Worm (Caenorhabditis elegans) whole organism, early embryonic: ENCODE results near the gene F36H9.2.

ENCODE experiments used
- B0310.2 ChIP-seq: sonication (generic microtip); optimal IDR thresholded peaks from 2 replicates; lab custom pipeline; 2016; ENCODE audit warnings: mild to moderate bottlenecking, missing genetic modification characterization, missing compliant biosample characterization
- F13C5.2 ChIP-seq: sonication (generic microtip); optimal IDR thresholded peaks from 2 replicates; lab custom pipeline; 2017; ENCODE audit warnings: mild to moderate bottlenecking, missing genetic modification characterization, inconsistent platforms, missing compliant biosample characterization
- aly-1 ChIP-seq: sonication (generic microtip); optimal IDR thresholded peaks from 2 replicates; lab custom pipeline; 2016; ENCODE audit warnings: missing genetic modification characterization, missing compliant biosample characterization
- ama-1 ChIP-seq: fragments of 150-350 bp; optimal IDR thresholded peaks from 2 replicates; lab custom pipeline; 2014
- ceh-13 ChIP-seq: fragments of 200-800 bp; sonication (Bioruptor generic); optimal IDR thresholded peaks from 2 replicates; lab custom pipeline; 2018; ENCODE audit warnings: mild to moderate bottlenecking, missing genetic modification characterization, missing compliant biosample characterization
- ceh-36 ChIP-seq: sonication (generic microtip); optimal IDR thresholded peaks from 2 replicates; lab custom pipeline; 2016; ENCODE audit warnings: missing genetic modification characterization, inconsistent platforms, missing compliant biosample characterization
- ets-7 ChIP-seq: sonication (generic microtip); optimal IDR thresholded peaks from 2 replicates; lab custom pipeline; 2016; ENCODE audit warnings: missing genotype, missing genetic modification characterization, missing compliant biosample characterization
- flt-1 ChIP-seq: fragments of 200-800 bp; sonication (Bioruptor generic); IDR thresholded peaks from 2 replicates; pipeline ENCODE4 v1.3.6; 2022; ENCODE audit warnings: missing genetic modification characterization, missing compliant biosample characterization
- hmbx-1 ChIP-seq: sonication (generic microtip); optimal IDR thresholded peaks from 2 replicates; lab custom pipeline; 2016; ENCODE audit warnings: mild to moderate bottlenecking, missing genetic modification characterization, missing compliant biosample characterization
- hmg-4 ChIP-seq: fragments of 200-800 bp; sonication (Bioruptor generic); optimal IDR thresholded peaks from 2 replicates; lab custom pipeline; 2018; ENCODE audit warnings: mild to moderate bottlenecking, missing genetic modification characterization, missing compliant biosample characterization
- hnd-1 ChIP-seq: sonication (generic microtip); optimal IDR thresholded peaks from 2 replicates; lab custom pipeline; 2016; ENCODE audit warnings: missing genetic modification characterization, missing compliant biosample characterization
- pes-1 ChIP-seq: fragments of 200-800 bp; sonication (Bioruptor generic); IDR thresholded peaks from 2 replicates; pipeline ENCODE4 v1.3.6; 2022; ENCODE audit warnings: missing genetic modification reagents, missing genetic modification characterization, missing compliant biosample characterization
- scrt-1 ChIP-seq: fragments of 200-800 bp; sonication (Bioruptor generic); IDR thresholded peaks from 2 replicates; pipeline ENCODE4 v1.3.6; 2022; ENCODE audit warnings: missing genetic modification characterization, missing compliant biosample characterization
- sea-1 ChIP-seq: fragments of 200-800 bp; sonication (Bioruptor generic); conservative IDR thresholded peaks from 2 replicates; pipeline ENCODE4 v1.3.6; 2022; ENCODE audit warnings: missing genetic modification characterization, missing compliant biosample characterization
- tbx-11 ChIP-seq: fragments of 200-800 bp; sonication (Bioruptor generic); IDR thresholded peaks from 2 replicates; pipeline ENCODE4 v1.3.6; 2022; ENCODE audit warnings: missing genetic modification characterization, missing compliant biosample characterization
- tbx-37 ChIP-seq: fragments of 200-800 bp; sonication (Bioruptor generic); conservative IDR thresholded peaks from 2 replicates; pipeline ENCODE4 v1.3.6; 2022; ENCODE audit warnings: missing genetic modification reagents, missing genetic modification characterization, missing compliant biosample characterization
- tra-4 ChIP-seq: sonication (generic microtip); optimal IDR thresholded peaks from 2 replicates; lab custom pipeline; 2017; ENCODE audit warnings: missing genetic modification characterization, missing compliant biosample characterization

The F36H9.2 gene

ce11 chrV:1756856-1757255 lies 31.4 kb upstream of the F36H9.2 start, which contains the start of gene clec-204:
TSS of gene clec-204 (plus strand) at chrV:1757156.
- TF ChIP-seq ceh-36 (tag; lab: Kevin White, UChicago) (no peak), tbx-37 (GFP tag; lab: Robert Waterston, UW) (no peak), ets-7 (no peak), aly-1 (tag; lab: Kevin White, UChicago) (no peak), tra-4 (tag; lab: Kevin White, UChicago) (no peak), pes-1 (GFP tag; lab: Robert Waterston, UW) (no peak), F13C5.2 (tag; lab: Kevin White, UChicago) (no peak), tbx-11 (GFP tag; lab: Robert Waterston, UW) (no peak), ceh-13 (GFP tag; lab: Kevin White, UChicago) (no peak), hmg-4 (GFP tag; lab: Kevin White, UChicago) (no peak), ama-1 (no peak)

ce11 chrV:1760682-1761081 lies 27.6 kb upstream of the F36H9.2 start, which contains the start of gene clec-205:
TSS of gene clec-205 (plus strand) at chrV:1760893.
- no peak for TF ChIP-seq tbx-37 (GFP tag; lab: Robert Waterston, UW)
- no peak for TF ChIP-seq ama-1
- TF ChIP-seq hmbx-1 (tag; lab: Kevin White, UChicago) = no peak
- TF ChIP-seq scrt-1 = no peak
- no peak for TF ChIP-seq B0310.2 (tag; lab: Kevin White, UChicago)
- no peak for TF ChIP-seq sea-1 (GFP tag; lab: Robert Waterston, UW)
- no peak for TF ChIP-seq F13C5.2 (tag; lab: Kevin White, UChicago)
- TF ChIP-seq tra-4 (tag; lab: Kevin White, UChicago) = no peak
- TF ChIP-seq ceh-36 (tag; lab: Kevin White, UChicago) = no peak

ce11 chrV:1767427-1767826 lies 20.8 kb upstream of the F36H9.2 start:
- no peak for TF ChIP-seq sea-1 (GFP tag; lab: Robert Waterston, UW)
- no peak for TF ChIP-seq hmg-4 (GFP tag; lab: Kevin White, UChicago)
- no peak for TF ChIP-seq tbx-11 (GFP tag; lab: Robert Waterston, UW)

ce11 chrV:1771727-1772126 lies 16.5 kb upstream of the F36H9.2 start, which contains the start of gene dhs-13:
TSS of gene dhs-13 (minus strand) at chrV:1771734.
- TF ChIP-seq flt-1 (GFP tag; lab: Robert Waterston, UW) (no peak), hmbx-1 (tag; lab: Kevin White, UChicago) (no peak), sea-1 (GFP tag; lab: Robert Waterston, UW) (no peak; the same call in 1 of the 2 replicates), B0310.2 (tag; lab: Kevin White, UChicago) (no peak), tbx-11 (GFP tag; lab: Robert Waterston, UW) (no peak), ama-1 (no peak), aly-1 (tag; lab: Kevin White, UChicago) (no peak), tbx-37 (GFP tag; lab: Robert Waterston, UW) (no peak), tra-4 (tag; lab: Kevin White, UChicago) (no peak), scrt-1 (no peak), ceh-13 (GFP tag; lab: Kevin White, UChicago) (no peak), ceh-36 (tag; lab: Kevin White, UChicago) (no peak), hnd-1 (tag; lab: Kevin White, UChicago) (no peak)

- TF ChIP-seq F13C5.2 (tag; lab: Kevin White, UChicago) (peak; percentile 11), tbx-37 (GFP tag; lab: Robert Waterston, UW) (no peak), ceh-13 (GFP tag; lab: Kevin White, UChicago) (no peak), ama-1 (no peak)
These were observed 15.1 kb upstream of the F36H9.2 start for ce11 chrV:1773120-1773519.

ce11 chrV:1774874-1775589 lies 13.2 kb upstream of the F36H9.2 start, which contains the start of gene F36H9.7:
TSS of gene F36H9.7 (minus strand) at chrV:1774924.
- TF ChIP-seq F13C5.2 (tag; lab: Kevin White, UChicago) (no peak), tbx-37 (GFP tag; lab: Robert Waterston, UW) (no peak), ceh-13 (GFP tag; lab: Kevin White, UChicago) (no peak), ets-7 (no peak), tbx-11 (GFP tag; lab: Robert Waterston, UW) (no peak), B0310.2 (tag; lab: Kevin White, UChicago) (no peak), hmg-4 (GFP tag; lab: Kevin White, UChicago) (no peak), pes-1 (GFP tag; lab: Robert Waterston, UW) (no peak), tra-4 (tag; lab: Kevin White, UChicago) (no peak), hmbx-1 (tag; lab: Kevin White, UChicago) (no peak), aly-1 (tag; lab: Kevin White, UChicago) (no peak)

ce11 chrV:1779136-1779535 lies 9.1 kb upstream of the F36H9.2 start, which contains the start of gene F36H9.4:
TSS of gene F36H9.4 (minus strand) at chrV:1779236.
- TF ChIP-seq flt-1 (GFP tag; lab: Robert Waterston, UW) = no peak

- TF ChIP-seq ceh-13 (GFP tag; lab: Kevin White, UChicago) (no peak), pes-1 (GFP tag; lab: Robert Waterston, UW) (no peak), aly-1 (tag; lab: Kevin White, UChicago) (no peak), hnd-1 (tag; lab: Kevin White, UChicago) (no peak), tbx-11 (GFP tag; lab: Robert Waterston, UW) (no peak), hmbx-1 (tag; lab: Kevin White, UChicago) (no peak), sea-1 (GFP tag; lab: Robert Waterston, UW) (no peak), scrt-1 (no peak), tra-4 (tag; lab: Kevin White, UChicago) (no peak), F13C5.2 (tag; lab: Kevin White, UChicago) (no peak), ets-7 (no peak), ceh-36 (tag; lab: Kevin White, UChicago) (no peak), ama-1 (no peak), B0310.2 (tag; lab: Kevin White, UChicago) (no peak), flt-1 (GFP tag; lab: Robert Waterston, UW) (no peak), hmg-4 (GFP tag; lab: Kevin White, UChicago) (no peak), tbx-37 (GFP tag; lab: Robert Waterston, UW) (no peak)
These were observed 8.3 kb upstream of the F36H9.2 start for ce11 chrV:1779994-1780393.
